Fruit fly (Drosophila melanogaster): Measurements from ENCODE around the gene CG4607.

- TF ChIP-seq pad (GFP tag; optimal IDR thresholded peaks at IDR 0.05) (peak; percentile 27), CG7101 (tag; optimal IDR thresholded peaks at IDR 0.05) (peak; percentile 78), cic (GFP tag; optimal IDR thresholded peaks at IDR 0.05) (no peak), bab1 (GFP tag; optimal IDR thresholded peaks at IDR 0.05) (peak; percentile 80)
These were observed 32.2 kb downstream of the CG4607 start for dm6 chrX:7101302-7102012.

All from whole organism, adult.